Worm (Caenorhabditis elegans) whole organism, early embryonic: ENCODE measurements around the gene cpsf-2.

Experiments used
- B0310.2 ChIP-seq: sonication (generic microtip); optimal IDR thresholded peaks from 2 replicates; lab custom pipeline; 2016; ENCODE audit warnings: mild to moderate bottlenecking, missing genetic modification characterization, missing compliant biosample characterization
- F13C5.2 ChIP-seq: sonication (generic microtip); optimal IDR thresholded peaks from 2 replicates; lab custom pipeline; 2017; ENCODE audit warnings: mild to moderate bottlenecking, missing genetic modification characterization, inconsistent platforms, missing compliant biosample characterization
- aly-1 ChIP-seq: sonication (generic microtip); optimal IDR thresholded peaks from 2 replicates; lab custom pipeline; 2016; ENCODE audit warnings: missing genetic modification characterization, missing compliant biosample characterization
- ama-1 ChIP-seq: fragments of 150-350 bp; optimal IDR thresholded peaks from 2 replicates; lab custom pipeline; 2014
- ceh-13 ChIP-seq: fragments of 200-800 bp; sonication (Bioruptor generic); optimal IDR thresholded peaks from 2 replicates; lab custom pipeline; 2018; ENCODE audit warnings: mild to moderate bottlenecking, missing genetic modification characterization, missing compliant biosample characterization
- ceh-36 ChIP-seq: sonication (generic microtip); optimal IDR thresholded peaks from 2 replicates; lab custom pipeline; 2016; ENCODE audit warnings: missing genetic modification characterization, inconsistent platforms, missing compliant biosample characterization
- ets-7 ChIP-seq: sonication (generic microtip); optimal IDR thresholded peaks from 2 replicates; lab custom pipeline; 2016; ENCODE audit warnings: missing genotype, missing genetic modification characterization, missing compliant biosample characterization
- flt-1 ChIP-seq: fragments of 200-800 bp; sonication (Bioruptor generic); IDR thresholded peaks from 2 replicates; pipeline ENCODE4 v1.3.6; 2022; ENCODE audit warnings: missing genetic modification characterization, missing compliant biosample characterization
- hmbx-1 ChIP-seq: sonication (generic microtip); optimal IDR thresholded peaks from 2 replicates; lab custom pipeline; 2016; ENCODE audit warnings: mild to moderate bottlenecking, missing genetic modification characterization, missing compliant biosample characterization
- hmg-4 ChIP-seq: fragments of 200-800 bp; sonication (Bioruptor generic); optimal IDR thresholded peaks from 2 replicates; lab custom pipeline; 2018; ENCODE audit warnings: mild to moderate bottlenecking, missing genetic modification characterization, missing compliant biosample characterization
- hnd-1 ChIP-seq: sonication (generic microtip); optimal IDR thresholded peaks from 2 replicates; lab custom pipeline; 2016; ENCODE audit warnings: missing genetic modification characterization, missing compliant biosample characterization
- pes-1 ChIP-seq: fragments of 200-800 bp; sonication (Bioruptor generic); IDR thresholded peaks from 2 replicates; pipeline ENCODE4 v1.3.6; 2022; ENCODE audit warnings: missing genetic modification reagents, missing genetic modification characterization, missing compliant biosample characterization
- scrt-1 ChIP-seq: fragments of 200-800 bp; sonication (Bioruptor generic); IDR thresholded peaks from 2 replicates; pipeline ENCODE4 v1.3.6; 2022; ENCODE audit warnings: missing genetic modification characterization, missing compliant biosample characterization
- sea-1 ChIP-seq: fragments of 200-800 bp; sonication (Bioruptor generic); conservative IDR thresholded peaks from 2 replicates; pipeline ENCODE4 v1.3.6; 2022; ENCODE audit warnings: missing genetic modification characterization, missing compliant biosample characterization
- tbx-11 ChIP-seq: fragments of 200-800 bp; sonication (Bioruptor generic); IDR thresholded peaks from 2 replicates; pipeline ENCODE4 v1.3.6; 2022; ENCODE audit warnings: missing genetic modification characterization, missing compliant biosample characterization
- tbx-37 ChIP-seq: fragments of 200-800 bp; sonication (Bioruptor generic); conservative IDR thresholded peaks from 2 replicates; pipeline ENCODE4 v1.3.6; 2022; ENCODE audit warnings: missing genetic modification reagents, missing genetic modification characterization, missing compliant biosample characterization
- tra-4 ChIP-seq: sonication (generic microtip); optimal IDR thresholded peaks from 2 replicates; lab custom pipeline; 2017; ENCODE audit warnings: missing genetic modification characterization, missing compliant biosample characterization

cpsf-2 gene

ce11 chrV:7220973-7221519 is 42.1 kb downstream of the cpsf-2 start, which contains the start of the genes C13F10.8, C13F10.6 and kxd-1:
Gene C13F10.8 (minus strand): TSS chrV:7221023.
Gene C13F10.6 (minus strand): TSS chrV:7221039.
Gene kxd-1 (plus strand): TSS chrV:7221469.
- TF ChIP-seq pes-1 (no peak), aly-1 (tag; lab: Kevin White, UChicago) (no peak), hnd-1 (tag; lab: Kevin White, UChicago) (no peak), tra-4 (tag; lab: Kevin White, UChicago) (no peak), hmbx-1 (tag; lab: Kevin White, UChicago) (no peak), sea-1 (GFP tag; lab: Robert Waterston, UW) (no peak), scrt-1 (GFP tag; lab: Robert Waterston, UW) (no peak), hmg-4 (GFP tag; lab: Kevin White, UChicago) (peak; percentile 4), ceh-36 (tag; lab: Kevin White, UChicago) (no peak)

ce11 chrV:7223152-7223551 is 44.2 kb downstream of the cpsf-2 start, which contains the start of gene C13F10.7:
Gene C13F10.7 (minus strand): TSS chrV:7223252.
- TF ChIP-seq B0310.2 (tag; lab: Kevin White, UChicago) (no peak), tbx-37 (GFP tag; lab: Robert Waterston, UW) (no peak), F13C5.2 (tag; lab: Kevin White, UChicago) (no peak), flt-1 (GFP tag; lab: Robert Waterston, UW) (no peak), tra-4 (tag; lab: Kevin White, UChicago) (no peak), hnd-1 (tag; lab: Kevin White, UChicago) (no peak), hmbx-1 (tag; lab: Kevin White, UChicago) (no peak), pes-1 (no peak), tbx-11 (no peak), hmg-4 (GFP tag; lab: Kevin White, UChicago) (no peak), ceh-13 (GFP tag; lab: Kevin White, UChicago) (no peak)

- TF ChIP-seq flt-1 (GFP tag; lab: Robert Waterston, UW) (no peak), sea-1 (GFP tag; lab: Robert Waterston, UW) (no peak), hnd-1 (tag; lab: Kevin White, UChicago) (no peak), tbx-11 (no peak), tra-4 (tag; lab: Kevin White, UChicago) (no peak)
Measured at ce11 chrV:7223941-7224340, 45.0 kb downstream of the cpsf-2 start, which contains the start of gene C13F10.1. Gene C13F10.1 (plus strand): TSS chrV:7224078.

- TF ChIP-seq aly-1 (tag; lab: Kevin White, UChicago), result no peak
- no peak for TF ChIP-seq flt-1 (GFP tag; lab: Robert Waterston, UW)
- TF ChIP-seq B0310.2 (tag; lab: Kevin White, UChicago), result no peak
- TF ChIP-seq sea-1 (GFP tag; lab: Robert Waterston, UW), result no peak
- no peak for TF ChIP-seq hnd-1 (tag; lab: Kevin White, UChicago)
- no peak for TF ChIP-seq F13C5.2 (tag; lab: Kevin White, UChicago)
- no peak for TF ChIP-seq tbx-37 (GFP tag; lab: Robert Waterston, UW)
- TF ChIP-seq ama-1 (lab: Kevin White, UChicago), result no peak
- no peak for TF ChIP-seq ceh-13 (GFP tag; lab: Kevin White, UChicago)
- no peak for TF ChIP-seq hmbx-1 (tag; lab: Kevin White, UChicago)
- no peak for TF ChIP-seq pes-1
- no peak for TF ChIP-seq scrt-1 (GFP tag; lab: Robert Waterston, UW)
- TF ChIP-seq hmg-4 (GFP tag; lab: Kevin White, UChicago), result no peak
- TF ChIP-seq ets-7 (tag; lab: Kevin White, UChicago), result no peak
- no peak for TF ChIP-seq ceh-36 (tag; lab: Kevin White, UChicago)
- no peak for TF ChIP-seq tbx-11
- TF ChIP-seq tra-4 (tag; lab: Kevin White, UChicago), result no peak
Measured at ce11 chrV:7224353-7224752, 45.4 kb downstream of the cpsf-2 start.

- TF ChIP-seq B0310.2 (tag; lab: Kevin White, UChicago), result no peak
- no peak for TF ChIP-seq F13C5.2 (tag; lab: Kevin White, UChicago)
- no peak for TF ChIP-seq hmbx-1 (tag; lab: Kevin White, UChicago)
- TF ChIP-seq scrt-1 (GFP tag; lab: Robert Waterston, UW), result no peak
- TF ChIP-seq ceh-36 (tag; lab: Kevin White, UChicago), result no peak
Measured at ce11 chrV:7224947-7225346, 46.0 kb downstream of the cpsf-2 start, which contains the start of gene fkb-3. Gene fkb-3 (plus strand): TSS chrV:7225223.

ce11 chrV:7225894-7226293 is 46.9 kb downstream of the cpsf-2 start:
- TF ChIP-seq F13C5.2 (tag; lab: Kevin White, UChicago) (no peak), ama-1 (lab: Kevin White, UChicago) (peak; percentile 75), flt-1 (GFP tag; lab: Robert Waterston, UW) (no peak), tbx-37 (GFP tag; lab: Robert Waterston, UW) (no peak)

ce11 chrV:7230847-7231246 is 51.9 kb downstream of the cpsf-2 start, which contains the start of the genes gei-6 and krr-1:
Gene gei-6 (minus strand): TSS chrV:7230848.
Gene krr-1 (plus strand): TSS chrV:7231190.
- TF ChIP-seq ceh-36 (tag; lab: Kevin White, UChicago) (peak; percentile 87), scrt-1 (GFP tag; lab: Robert Waterston, UW) (peak; percentile 85), ceh-13 (GFP tag; lab: Kevin White, UChicago) (peak; percentile 73), flt-1 (GFP tag; lab: Robert Waterston, UW) (peak; percentile 84), ama-1 (lab: Kevin White, UChicago) (no peak), pes-1 (peak; percentile 90), hmbx-1 (tag; lab: Kevin White, UChicago) (peak; percentile 31), tra-4 (tag; lab: Kevin White, UChicago) (no peak), B0310.2 (tag; lab: Kevin White, UChicago) (peak; percentile 66), ets-7 (tag; lab: Kevin White, UChicago) (no peak), tbx-37 (GFP tag; lab: Robert Waterston, UW) (peak; percentile 88), aly-1 (tag; lab: Kevin White, UChicago) (peak; percentile 22), F13C5.2 (tag; lab: Kevin White, UChicago) (peak; percentile 90), hmg-4 (GFP tag; lab: Kevin White, UChicago) (peak; percentile 83), hnd-1 (tag; lab: Kevin White, UChicago) (peak; percentile 70), tbx-11 (peak; percentile 92), sea-1 (GFP tag; lab: Robert Waterston, UW) (peak; percentile 90)
